Fruit fly (Drosophila melanogaster): ENCODE data around the gene RpS5a.

RpS5a gene

dm6 chrX:17093900-17094446 lies 54.1 kb downstream of the RpS5a start:
- no peak for TF ChIP-seq jim (GFP tag; optimal IDR thresholded peaks at IDR 0.05)
- TF ChIP-seq GATAd (GFP tag; optimal IDR thresholded peaks at IDR 0.05): no peak
- TF ChIP-seq woc (GFP tag; optimal IDR thresholded peaks at IDR 0.05): no peak
- TF ChIP-seq Dif (GFP tag; optimal IDR thresholded peaks at IDR 0.05; ENCODE audit: partially characterized antibody): no peak
- no peak for TF ChIP-seq psq (GFP tag; optimal IDR thresholded peaks at IDR 0.05)
- TF ChIP-seq N (GFP tag; optimal IDR thresholded peaks at IDR 0.05): no peak
- TF ChIP-seq Mio (GFP tag; optimal IDR thresholded peaks at IDR 0.05): no peak
- TF ChIP-seq Vsx2 (GFP tag; optimal IDR thresholded peaks at IDR 0.05; ENCODE audit: partially characterized antibody): no peak
- TF ChIP-seq Jra (GFP tag; optimal IDR thresholded peaks at IDR 0.05): no peak
- no peak for TF ChIP-seq pan (optimal IDR thresholded peaks at IDR 0.05)
- no peak for TF ChIP-seq Abd-B (GFP tag; optimal IDR thresholded peaks at IDR 0.05)
- TF ChIP-seq OdsH (GFP tag; optimal IDR thresholded peaks at IDR 0.05): no peak
- no peak for TF ChIP-seq brk (GFP tag; optimal IDR thresholded peaks at IDR 0.05)
- TF ChIP-seq CG32264 (GFP tag; optimal IDR thresholded peaks at IDR 0.05): no peak
